Worm (Caenorhabditis elegans) whole organism, L4/young adult: Measurements from ENCODE around the gene F41E6.17.
A peak's percentile ranks its signal among the peaks of the same experiment; 100 is the strongest.
"Not testable (repeated sequence)": the region's sequence is repeated elsewhere in the genome, so short reads cannot be mapped to it uniquely, and the experiment has no call there.

Source experiments
- W03F9.2 ChIP-seq: fragments of 150-350 bp; optimal IDR thresholded peaks from 2 replicates; lab custom pipeline; 2014; ENCODE audit warnings: missing biosample characterization, missing genetic modification characterization
- dao-5 ChIP-seq: sonication (generic microtip); optimal IDR thresholded peaks from 2 replicates; lab custom pipeline; 2016; ENCODE audit warnings: missing genotype, missing genetic modification characterization, moderate library complexity, missing compliant biosample characterization
- him-1 ChIP-seq: sonication (generic microtip); optimal IDR thresholded peaks from 2 replicates; lab custom pipeline; 2016; ENCODE audit warnings: missing genotype, missing genetic modification reagents, missing genetic modification characterization, missing compliant biosample characterization

Gene F41E6.17

ce11 chrV:8623754-8624153 lies at the start of gene F41E6.17:
TSS of gene F41E6.17 (plus strand) at chrV:8624101.
- TF ChIP-seq W03F9.2 (tag; lab: Kevin White, UChicago), result no peak
- TF ChIP-seq him-1, result no peak
- TF ChIP-seq dao-5, result no peak

ce11 chrV:8574762-8575161 lies 49.1 kb upstream of the F41E6.17 start, which contains the start of gene F25G6.1:
TSS of gene F25G6.1 (plus strand) at chrV:8575062.
- not testable (repeated sequence) for TF ChIP-seq dao-5; W03F9.2 (tag; lab: Kevin White, UChicago); him-1

DNA sequence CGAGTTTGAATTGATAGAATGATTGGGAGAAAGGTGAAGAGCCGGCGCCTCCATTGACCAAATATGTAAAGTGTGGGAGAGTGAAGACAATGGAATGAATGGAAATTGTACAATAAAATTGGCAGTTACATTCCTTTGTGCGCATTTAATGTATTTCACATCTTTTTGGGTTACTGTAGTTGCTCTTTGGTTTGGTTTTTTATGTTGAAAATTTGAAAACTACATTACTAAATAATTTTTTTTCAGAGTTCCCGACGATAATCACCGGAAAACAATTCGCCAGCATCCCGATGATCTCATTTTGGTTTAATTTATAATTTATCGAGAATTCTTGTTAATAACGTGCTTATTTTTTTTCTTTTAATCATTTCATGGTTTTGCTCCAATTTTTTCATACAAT lies 42.9 kb upstream of the F41E6.17 start, which contains the start of gene C10B5.1:
TSS of gene C10B5.1 (plus strand) at position 301 of the 400 bp plus-strand sequence.
- TF ChIP-seq dao-5, result no peak
- no peak for TF ChIP-seq W03F9.2 (tag; lab: Kevin White, UChicago)
- no peak for TF ChIP-seq him-1

DNA sequence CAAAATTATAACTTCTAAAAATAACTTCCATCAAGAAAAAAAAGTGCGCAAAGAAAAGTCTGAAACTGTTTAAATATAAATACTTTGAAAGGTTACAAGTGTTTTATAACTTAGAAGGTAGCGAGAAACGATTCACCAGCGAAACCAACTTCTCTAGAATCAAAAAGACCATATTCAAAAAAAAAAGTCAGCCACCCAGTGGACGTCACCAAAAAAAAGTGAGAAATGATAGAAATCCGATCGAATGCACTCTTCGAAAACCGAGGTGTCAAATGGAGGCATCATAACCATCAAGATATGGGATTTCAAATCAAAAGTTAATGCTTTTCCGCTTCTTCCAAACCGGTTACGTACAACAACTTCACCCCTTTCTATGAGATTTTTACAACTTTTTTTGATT lies 37.4 kb upstream of the F41E6.17 start:
- no peak for TF ChIP-seq W03F9.2 (tag; lab: Kevin White, UChicago)

ce11 chrV:8586920-8587319 lies 37.0 kb upstream of the F41E6.17 start:
- TF ChIP-seq W03F9.2 (tag; lab: Kevin White, UChicago) (no peak), him-1 (no peak), dao-5 (no peak)

ce11 chrV:8588079-8588478 lies 35.8 kb upstream of the F41E6.17 start, which contains the start of gene C10B5.3:
TSS of gene C10B5.3 (minus strand) at chrV:8588179.
- TF ChIP-seq him-1, result no peak
- no peak for TF ChIP-seq W03F9.2 (tag; lab: Kevin White, UChicago)
- TF ChIP-seq dao-5, result no peak

ce11 chrV:8592691-8593307 lies 31.1 kb upstream of the F41E6.17 start:
- no peak for TF ChIP-seq W03F9.2 (tag; lab: Kevin White, UChicago)
- TF ChIP-seq him-1, result no peak
- TF ChIP-seq dao-5, result no peak

DNA sequence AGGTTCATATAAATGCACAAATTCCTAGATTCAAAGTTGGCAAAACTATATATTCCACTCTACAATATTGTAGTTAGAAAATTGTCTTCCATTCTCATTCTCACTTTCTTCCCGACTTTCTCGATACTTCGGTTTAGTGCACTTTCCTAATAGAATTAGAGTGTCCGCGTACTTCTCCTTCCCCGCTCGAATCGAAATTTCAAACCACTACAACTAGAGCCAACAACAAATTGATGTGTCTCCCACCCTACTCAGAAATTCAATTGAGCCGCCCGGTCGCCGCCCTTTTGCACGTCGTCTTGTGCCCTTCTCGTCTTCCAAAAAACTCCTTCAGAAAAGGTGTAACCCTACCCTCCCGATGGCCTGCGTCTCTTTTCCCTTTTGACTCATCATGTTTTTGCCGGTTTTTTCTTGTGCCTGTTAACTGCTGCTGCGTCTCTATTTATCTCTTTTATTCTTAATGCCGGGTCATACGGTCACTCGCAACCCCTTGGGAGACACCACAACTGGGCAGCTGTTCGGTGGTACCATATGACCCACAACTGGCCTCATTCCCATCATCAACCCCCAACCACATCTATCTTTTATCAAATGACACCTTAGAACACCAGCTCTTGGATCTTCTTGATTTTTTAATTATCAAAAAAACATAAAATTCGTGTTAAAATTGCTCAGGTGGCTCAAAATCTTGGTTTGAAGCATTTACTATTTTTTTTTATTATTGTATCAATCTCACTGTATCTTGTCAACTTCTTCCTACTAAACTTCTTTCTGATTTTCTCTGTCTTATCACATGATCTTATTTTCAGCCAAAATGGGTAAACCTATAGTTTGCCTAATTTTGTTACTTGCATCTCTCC lies 29.6 kb upstream of the F41E6.17 start, which contains the start of gene tag-196:
TSS of gene tag-196 (plus strand) at position 810 of the 860 bp plus-strand sequence.
- TF ChIP-seq dao-5 (no peak), him-1 (no peak), W03F9.2 (tag; lab: Kevin White, UChicago) (no peak)

ce11 chrV:8599192-8599591 lies 24.7 kb upstream of the F41E6.17 start, which contains the start of gene F41E6.7:
TSS of gene F41E6.7 (minus strand) at chrV:8599292.
- no peak for TF ChIP-seq dao-5
- TF ChIP-seq W03F9.2 (tag; lab: Kevin White, UChicago), result no peak
- TF ChIP-seq him-1, result no peak

- no peak for TF ChIP-seq him-1
- no peak for TF ChIP-seq dao-5
- no peak for TF ChIP-seq W03F9.2 (tag; lab: Kevin White, UChicago)
These were observed 23.9 kb upstream of the F41E6.17 start for ce11 chrV:8599957-8600356.

ce11 chrV:8601420-8601819 lies 22.5 kb upstream of the F41E6.17 start, which contains the start of gene F41E6.8:
TSS of gene F41E6.8 (minus strand) at chrV:8601520.
- TF ChIP-seq him-1 (no peak), dao-5 (no peak), W03F9.2 (tag; lab: Kevin White, UChicago) (no peak)

DNA sequence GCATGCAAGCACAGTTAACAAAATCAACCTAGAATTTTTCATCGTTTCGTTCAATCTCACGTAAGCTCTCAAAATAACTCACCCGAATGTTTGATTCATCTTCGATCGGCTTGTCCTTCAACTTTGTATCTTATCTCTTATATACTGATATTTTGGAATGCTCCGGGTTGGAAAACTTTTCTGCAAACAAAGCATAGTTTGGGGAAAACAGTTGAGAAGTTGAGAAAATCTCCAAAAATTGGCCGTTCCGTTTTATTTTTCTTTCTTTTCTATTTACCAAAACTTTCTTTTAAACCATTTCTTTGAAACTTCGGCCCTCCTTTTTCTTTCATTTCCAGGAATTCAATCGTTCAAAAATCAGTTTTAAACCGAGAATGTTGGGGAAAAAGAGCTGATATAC lies 21.3 kb upstream of the F41E6.17 start, which contains the start of gene F41E6.15:
TSS of gene F41E6.15 (minus strand) at position 101 of the 400 bp plus-strand sequence.
- TF ChIP-seq W03F9.2 (tag; lab: Kevin White, UChicago) (no peak), dao-5 (no peak), him-1 (no peak)

DNA sequence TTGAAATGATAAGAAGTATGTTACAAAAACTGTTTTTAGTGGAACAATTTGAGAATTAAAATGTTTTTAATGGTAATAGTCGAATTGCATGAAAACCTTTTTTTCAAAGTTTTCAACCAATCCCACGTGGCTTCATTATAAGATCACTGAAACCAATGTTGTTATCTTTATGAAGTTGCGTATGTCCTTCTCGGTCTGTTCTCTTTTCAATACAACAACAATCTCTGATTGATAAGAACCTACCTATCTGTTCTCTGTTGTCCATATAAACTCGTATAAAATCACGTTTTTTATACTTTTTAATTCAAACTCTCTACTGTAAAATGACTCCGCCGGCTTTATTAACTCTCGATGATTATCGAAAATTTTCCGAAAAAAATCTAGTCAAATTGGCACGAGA lies 20.6 kb upstream of the F41E6.17 start, which contains the start of gene F41E6.5:
TSS of gene F41E6.5 (plus strand) at position 209 of the 400 bp plus-strand sequence.
- TF ChIP-seq W03F9.2 (tag; lab: Kevin White, UChicago) (no peak), dao-5 (no peak), him-1 (no peak)

DNA sequence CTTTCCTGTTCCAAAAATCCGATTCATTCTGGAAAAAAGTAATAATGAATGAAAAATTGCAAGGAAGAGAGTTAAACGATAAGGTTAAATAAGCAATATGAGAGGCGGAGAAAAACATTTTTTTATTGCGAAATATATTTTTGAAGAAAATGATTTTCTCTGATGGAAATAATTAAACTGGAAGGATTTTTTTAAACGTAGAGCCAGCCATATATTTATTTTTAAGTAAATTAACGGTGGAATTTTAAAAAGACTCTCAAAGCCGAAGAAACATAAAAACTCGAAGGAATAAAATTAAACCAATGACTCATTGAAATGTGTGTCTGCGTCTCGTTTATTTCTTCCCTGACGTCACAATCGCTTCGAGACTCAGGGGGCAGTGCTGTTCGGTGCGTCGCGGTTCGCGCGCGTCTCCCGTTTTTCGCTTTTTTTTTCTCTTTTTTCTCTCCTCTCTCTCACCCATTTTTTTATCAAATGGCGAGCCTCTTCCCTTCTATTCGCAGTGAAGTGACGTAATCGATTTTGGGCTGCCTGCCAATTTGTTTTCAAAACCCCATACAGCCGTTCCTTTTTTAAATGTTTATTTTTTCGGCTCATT lies 17.7 kb upstream of the F41E6.17 start, which contains the start of gene vps-60:
TSS of gene vps-60 (minus strand) at position 30 of the 598 bp plus-strand sequence.
- TF ChIP-seq dao-5 (no peak), W03F9.2 (tag; lab: Kevin White, UChicago) (peak; percentile 94), him-1 (peak; percentile 81)
